Worm (Caenorhabditis elegans) whole organism, L3 larva: ENCODE measurements around the gene zig-5.

Experiments
- ama-1 ChIP-seq: fragments of 150-350 bp; optimal IDR thresholded peaks from 2 replicates; lab custom pipeline; 2018
- lin-15B ChIP-seq: fragments of 150-350 bp; optimal IDR thresholded peaks from 2 replicates; lab custom pipeline; 2014; ENCODE audit warnings: missing biosample characterization, missing genetic modification characterization
- lin-39 ChIP-seq: fragments of 150-350 bp; optimal IDR thresholded peaks from 2 replicates; lab custom pipeline; 2018; ENCODE audit warnings: missing biosample characterization, missing genetic modification reagents, missing genetic modification characterization

DNA sequence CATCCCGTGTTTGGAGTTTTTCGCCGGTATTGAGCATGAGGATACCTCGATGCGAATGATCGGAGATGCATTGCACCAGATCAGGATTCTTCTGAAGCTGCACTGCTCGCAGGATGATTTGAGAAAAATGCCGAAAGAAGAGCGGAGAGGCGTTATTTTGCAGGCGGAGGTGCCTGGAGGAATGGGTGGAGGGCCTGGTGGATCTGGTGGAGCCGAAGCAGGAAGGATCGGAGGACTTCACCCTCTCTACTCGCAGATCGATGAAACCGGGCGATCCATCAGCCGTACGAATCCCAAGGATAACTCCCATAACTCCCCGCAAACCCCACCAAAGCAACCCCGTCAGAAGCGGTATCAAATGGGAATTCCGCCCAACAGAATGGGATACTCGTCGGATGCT lies 14.1 kb downstream of the zig-5 start:
- TF ChIP-seq lin-39 (no peak), ama-1 (lab: Kevin White, UChicago) (no peak), lin-15B (tag; lab: Kevin White, UChicago) (no peak)
